Worm (Caenorhabditis elegans): Measurements from ENCODE around the gene seu-1.

seu-1 gene

ce11 chrIV:6323654-6324224, 5.7 kb upstream of the seu-1 start, which contains the start of gene sqd-1 (continued):
- TF ChIP-seq cebp-1 (GFP tag; IDR thresholded peaks at IDR 0.05) (peak; percentile 73), cebp-1 (tag; optimal IDR thresholded peaks at IDR 0.05) (peak; percentile 90), ceh-79 (tag; optimal IDR thresholded peaks at IDR 0.05) (peak; percentile 52), nhr-179 (tag; optimal IDR thresholded peaks at IDR 0.05) (no peak), B0019.2 (GFP tag; conservative IDR thresholded peaks at IDR 0.05) (peak; percentile 57; the same call in 1 of the 2 replicates), ceh-58 (GFP tag; IDR thresholded peaks at IDR 0.05) (no peak), sdz-38 (tag; optimal IDR thresholded peaks at IDR 0.05) (no peak), C06A6.2 (GFP tag; conservative IDR thresholded peaks at IDR 0.05) (peak; percentile 90), dpl-1 (GFP tag; optimal IDR thresholded peaks at IDR 0.05) (peak; percentile 61), him-1 (tag; optimal IDR thresholded peaks at IDR 0.05) (no peak), let-526 (GFP tag; IDR thresholded peaks at IDR 0.05) (peak; percentile 89), lin-35 (GFP tag; optimal IDR thresholded peaks at IDR 0.05) (peak in 2 of 3 experiments; percentile 67 to 89), T07F8.4 (tag; optimal IDR thresholded peaks at IDR 0.05) (no peak), snpc-1.1 (tag; optimal IDR thresholded peaks at IDR 0.05; ENCODE audit: insufficient read depth) (peak; percentile 52), attf-3 (GFP tag; conservative IDR thresholded peaks at IDR 0.05) (peak; percentile 75), snpc-4 (GFP tag; optimal IDR thresholded peaks at IDR 0.05) (peak; percentile 79), snpc-4 (tag; optimal IDR thresholded peaks at IDR 0.05) (peak; percentile 83 to 91 (median 86)), ztf-18 (tag; optimal IDR thresholded peaks at IDR 0.05) (peak; percentile 48), hlh-26 (GFP tag; conservative IDR thresholded peaks at IDR 0.05) (no peak), F39B2.1 (GFP tag; IDR thresholded peaks at IDR 0.05) (no peak), let-607 (tag; optimal IDR thresholded peaks at IDR 0.05) (peak; percentile 84 to 93), hsf-1 (GFP tag; IDR thresholded peaks at IDR 0.05) (peak; percentile 76; the same call in 1 of the 2 replicates), bed-1 (GFP tag; IDR thresholded peaks at IDR 0.05) (0 out of 2 replicates have a peak, but pooled peaks have one; percentile 33), T26A5.8 (tag; optimal IDR thresholded peaks at IDR 0.05) (peak; percentile 9), dox-1 (GFP tag; IDR thresholded peaks at IDR 0.05) (peak; percentile 96), ceh-40 (GFP tag; IDR thresholded peaks at IDR 0.05) (0 out of 2 replicates have a peak, but pooled peaks have one; percentile 55), hmg-1.2 (GFP tag; IDR thresholded peaks at IDR 0.05) (peak; percentile 82), madf-3 (GFP tag; IDR thresholded peaks at IDR 0.05) (peak; percentile 91), aptf-2 (GFP tag; conservative IDR thresholded peaks at IDR 0.05) (peak; percentile 65; the same call in 1 of the 2 replicates), ekl-4 (GFP tag; IDR thresholded peaks at IDR 0.05) (peak; percentile 93), ceh-27 (GFP tag; optimal IDR thresholded peaks at IDR 0.05) (peak; percentile 96), ZK185.1 (tag; optimal IDR thresholded peaks at IDR 0.05; ENCODE audit: poor library complexity, severe bottlenecking) (peak; percentile 82), F33H1.4 (GFP tag; IDR thresholded peaks at IDR 0.05) (peak; percentile 100), ama-1 (optimal IDR thresholded peaks at IDR 0.05) (no peak), ama-1 (GFP tag; optimal IDR thresholded peaks at IDR 0.05) (no peak), Y79H2A.3 (GFP tag; conservative IDR thresholded peaks at IDR 0.05) (peak; percentile 87), Y56A3A.18 (GFP tag; IDR thresholded peaks at IDR 0.05) (peak; percentile 91), B0035.1 (tag; optimal IDR thresholded peaks at IDR 0.05) (peak; percentile 30), F22D6.2 (tag; optimal IDR thresholded peaks at IDR 0.05) (peak; percentile 81), ztf-26 (tag; optimal IDR thresholded peaks at IDR 0.05) (peak; percentile 88), ceh-100 (GFP tag; IDR thresholded peaks at IDR 0.05) (peak; percentile 87), madf-8 (GFP tag; conservative IDR thresholded peaks at IDR 0.05) (peak; percentile 59), egrh-3 (GFP tag; IDR thresholded peaks at IDR 0.05) (peak; percentile 57; the same call in 1 of the 2 replicates), ztf-22 (GFP tag; optimal IDR thresholded peaks at IDR 0.05) (peak; percentile 55), F55B11.4 (tag; optimal IDR thresholded peaks at IDR 0.05; ENCODE audit: borderline replicate concordance, insufficient read depth) (no peak), hmg-20 (GFP tag; IDR thresholded peaks at IDR 0.05) (peak; percentile 88; the same call in 1 of the 2 replicates), zfh-2 (GFP tag; conservative IDR thresholded peaks at IDR 0.05) (peak; percentile 90), ztf-3 (GFP tag; optimal IDR thresholded peaks at IDR 0.05) (no peak)
